Fruit fly (Drosophila melanogaster) whole organism, embryonic: ENCODE results near the gene hd.

Source experiments
- Antp ChIP-seq: fragments of 200-800 bp; sonication (Bioruptor generic); optimal IDR thresholded peaks from 3 replicates; lab custom pipeline; 2016; ENCODE audit warnings: missing biosample characterization, missing genetic modification characterization
- Atf6 ChIP-seq: fragments of 200-800 bp; sonication (Bioruptor generic); IDR thresholded peaks from 2 replicates; pipeline ENCODE4 v1.3.6; 2022; ENCODE audit warnings: missing biosample characterization, missing genetic modification characterization
- Awh ChIP-seq: fragments of 200-800 bp; sonication (Bioruptor generic); IDR thresholded peaks from 2 replicates; pipeline ENCODE4, ENCODE4 v1.3.6; 2022; ENCODE audit warnings: missing biosample characterization, missing genetic modification characterization
- Bdp1 ChIP-seq: fragments of 200-800 bp; sonication (Bioruptor generic); optimal IDR thresholded peaks from 3 replicates; lab custom pipeline; 2016; ENCODE audit warnings: missing biosample characterization, missing genetic modification characterization
- BtbVII ChIP-seq: fragments of 200-800 bp; sonication (Bioruptor generic); optimal IDR thresholded peaks from 3 replicates; lab custom pipeline; 2017; ENCODE audit warnings: missing biosample characterization, mild to moderate bottlenecking, missing genetic modification characterization
- CG10209 ChIP-seq: fragments of 200-800 bp; sonication (Bioruptor generic); optimal IDR thresholded peaks from 3 replicates; lab custom pipeline; 2017; ENCODE audit warnings: missing biosample characterization, mild to moderate bottlenecking, missing genetic modification characterization, missing genetic modification reagents
- CG10274 ChIP-seq: fragments of 200-800 bp; sonication (Bioruptor generic); optimal IDR thresholded peaks from 3 replicates; lab custom pipeline; 2017; ENCODE audit warnings: missing biosample characterization, mild to moderate bottlenecking, missing genetic modification characterization
- CG10959 ChIP-seq: fragments of 200-800 bp; sonication (Bioruptor generic); IDR thresholded peaks from 2 replicates; pipeline ENCODE4 v1.3.6; 2022; ENCODE audit warnings: missing biosample characterization, missing genetic modification characterization
- CG12155 ChIP-seq: fragments of 200-800 bp; sonication (Bioruptor generic); optimal IDR thresholded peaks from 3 replicates; lab custom pipeline; 2016; ENCODE audit warnings: missing biosample characterization, missing genetic modification characterization
- CG12299 ChIP-seq: fragments of 200-800 bp; sonication (Bioruptor generic); optimal IDR thresholded peaks from 2 replicates; lab custom pipeline; 2018; ENCODE audit warnings: missing biosample characterization, mild to moderate bottlenecking, missing genetic modification characterization
- CG12769 ChIP-seq: fragments of 200-800 bp; sonication (Bioruptor generic); optimal IDR thresholded peaks from 2 replicates; lab custom pipeline; 2019; ENCODE audit warnings: missing biosample characterization, mild to moderate bottlenecking, missing genetic modification characterization, moderate library complexity
- CG14050 ChIP-seq: fragments of 200-800 bp; sonication (Bioruptor generic); IDR thresholded peaks from 3 replicates; pipeline ENCODE4 v1.3.6; 2022; ENCODE audit warnings: missing biosample characterization, missing genetic modification characterization
- CG14860 ChIP-seq: fragments of 200-800 bp; sonication (Bioruptor generic); IDR thresholded peaks from 3 replicates; pipeline ENCODE4 v1.3.6; 2022; ENCODE audit warnings: missing biosample characterization, missing genetic modification characterization; ENCODE audit not compliant: partially characterized antibody
- CG15073 ChIP-seq: fragments of 200-800 bp; sonication (Bioruptor generic); optimal IDR thresholded peaks from 2 replicates; lab custom pipeline; 2016; ENCODE audit warnings: missing biosample characterization, missing genetic modification characterization
- CG17829 ChIP-seq: fragments of 200-800 bp; optimal IDR thresholded peaks from 2 replicates; lab custom pipeline; 2019; ENCODE audit warnings: missing biosample characterization, mild to moderate bottlenecking, missing genetic modification characterization, moderate library complexity
- CG3163 ChIP-seq: fragments of 200-800 bp; sonication (Bioruptor generic); optimal IDR thresholded peaks from 3 replicates; lab custom pipeline; 2016; ENCODE audit warnings: missing biosample characterization, missing genetic modification characterization
- CG34376 ChIP-seq: fragments of 200-800 bp; sonication (Bioruptor generic); optimal IDR thresholded peaks from 2 replicates; lab custom pipeline; 2018; ENCODE audit warnings: missing biosample characterization, mild to moderate bottlenecking, missing genetic modification characterization
- CG42726 ChIP-seq: fragments of 200-800 bp; sonication (Bioruptor generic); IDR thresholded peaks from 2 replicates; pipeline ENCODE4 v1.3.6; 2022; ENCODE audit warnings: missing biosample characterization, missing genetic modification characterization; ENCODE audit not compliant: partially characterized antibody
- CG6654 ChIP-seq: fragments of 200-800 bp; sonication (Bioruptor generic); optimal IDR thresholded peaks from 2 replicates; lab custom pipeline; 2017; ENCODE audit warnings: missing biosample characterization, mild to moderate bottlenecking, missing genetic modification characterization
- CG8281 ChIP-seq: fragments of 200-800 bp; sonication (Bioruptor generic); optimal IDR thresholded peaks from 2 replicates; lab custom pipeline; 2018; ENCODE audit warnings: missing biosample characterization, mild to moderate bottlenecking, missing genetic modification characterization, moderate library complexity
- Deaf1 ChIP-seq: fragments of 200-800 bp; optimal IDR thresholded peaks from 3 replicates; lab custom pipeline; 2019; ENCODE audit warnings: missing biosample characterization, mild to moderate bottlenecking, missing genetic modification characterization, moderate library complexity
- Dip2 ChIP-seq: fragments of 200-800 bp; sonication (Bioruptor generic); IDR thresholded peaks from 2 replicates; pipeline ENCODE4 v1.3.6; 2022; ENCODE audit warnings: missing biosample characterization, missing genetic modification characterization
- Dll ChIP-seq: fragments of 200-800 bp; sonication (Bioruptor generic); IDR thresholded peaks from 4 replicates; pipeline ENCODE4 v1.3.6; 2022; ENCODE audit warnings: missing biosample characterization, missing genetic modification characterization; ENCODE audit not compliant: partially characterized antibody
- E2f1 ChIP-seq: fragments of 200-800 bp; sonication (Bioruptor generic); IDR thresholded peaks from 2 replicates; pipeline ENCODE4 v1.3.6; 2022; ENCODE audit warnings: missing biosample characterization, missing genetic modification characterization
- Elba2 ChIP-seq: fragments of 200-800 bp; sonication (Bioruptor generic); optimal IDR thresholded peaks from 3 replicates; lab custom pipeline; 2016; ENCODE audit warnings: missing biosample characterization, missing genetic modification characterization
- HLH4C ChIP-seq: fragments of 200-800 bp; sonication (Bioruptor generic); IDR thresholded peaks from 3 replicates; pipeline ENCODE4 v1.3.6; 2022; ENCODE audit warnings: missing biosample characterization, missing genetic modification characterization; ENCODE audit not compliant: partially characterized antibody
- Jarid2 ChIP-seq: fragments of 200-800 bp; sonication (Bioruptor generic); optimal IDR thresholded peaks from 3 replicates; lab custom pipeline; 2017; ENCODE audit warnings: mild to moderate bottlenecking, missing biosample characterization, missing genetic modification reagents, missing genetic modification characterization
- MTF-1 ChIP-seq: fragments of 200-800 bp; sonication (Bioruptor generic); optimal IDR thresholded peaks from 2 replicates; lab custom pipeline; 2018; ENCODE audit warnings: missing biosample characterization, mild to moderate bottlenecking, missing genetic modification characterization, borderline replicate concordance
- Sry-δ ChIP-seq: fragments of 200-800 bp; sonication (Bioruptor generic); optimal IDR thresholded peaks from 2 replicates; lab custom pipeline; 2016; ENCODE audit warnings: missing biosample characterization, missing genetic modification characterization
- Tbp ChIP-seq: fragments of >200 bp; optimal IDR thresholded peaks from 2 replicates; lab custom pipeline; 2018; ENCODE audit warnings: missing biosample characterization, missing genetic modification characterization
- ara ChIP-seq: fragments of 200-800 bp; sonication (Bioruptor generic); IDR thresholded peaks from 2 replicates; pipeline ENCODE4 v1.3.6; 2022; ENCODE audit warnings: missing biosample characterization, missing genetic modification characterization
- cato ChIP-seq: fragments of 200-800 bp; sonication (Bioruptor generic); optimal IDR thresholded peaks from 2 replicates; lab custom pipeline; 2016; ENCODE audit warnings: missing biosample characterization, missing genetic modification characterization, borderline replicate concordance
- dmrt99B ChIP-seq: fragments of 200-800 bp; sonication (Bioruptor generic); optimal IDR thresholded peaks from 2 replicates; lab custom pipeline; 2018; ENCODE audit warnings: missing biosample characterization, mild to moderate bottlenecking, missing genetic modification characterization, moderate library complexity
- eyg ChIP-seq: fragments of 200-800 bp; sonication (Bioruptor generic); optimal IDR thresholded peaks from 3 replicates; lab custom pipeline; 2016; ENCODE audit warnings: missing biosample characterization, missing genetic modification characterization
- gce ChIP-seq: fragments of 200-800 bp; sonication (Bioruptor generic); IDR thresholded peaks from 3 replicates; pipeline ENCODE4 v1.3.6; 2022; ENCODE audit warnings: missing biosample characterization, missing genetic modification characterization
- gcm2 ChIP-seq: fragments of 200-800 bp; sonication (Bioruptor generic); optimal IDR thresholded peaks from 2 replicates; lab custom pipeline; 2016; ENCODE audit warnings: missing biosample characterization, missing genetic modification characterization
- gro ChIP-seq: fragments of 200-800 bp; sonication (Bioruptor generic); optimal IDR thresholded peaks from 2 replicates; lab custom pipeline; 2016; ENCODE audit warnings: missing biosample characterization, missing genetic modification characterization
- gsb ChIP-seq: fragments of 200-800 bp; sonication (Bioruptor generic); IDR thresholded peaks from 2 replicates; pipeline ENCODE4 v1.3.6; 2022; ENCODE audit warnings: missing biosample characterization, missing genetic modification characterization
- pita ChIP-seq: fragments of 200-800 bp; sonication (Bioruptor generic); optimal IDR thresholded peaks from 2 replicates; lab custom pipeline; 2017; ENCODE audit warnings: missing biosample characterization, mild to moderate bottlenecking, missing genetic modification characterization
- prd ChIP-seq, 3 experiments: fragments of >200 bp in 2 of 3; fragments of 200-800 bp in 1 of 3; sonication (Bioruptor generic) in 1 of 3; optimal IDR thresholded peaks in 2 of 3; IDR thresholded peaks in 1 of 3; 2 replicates in 2 of 3; 3 replicates in 1 of 3; pipeline versions ENCODE4 v1.3.6 to Lab custom; 2017 to 2022; ENCODE audit warnings: missing biosample characterization in 1 of 3, missing genetic modification characterization in 1 of 3
- sna ChIP-seq: fragments of 200-800 bp; sonication (Bioruptor generic); IDR thresholded peaks from 2 replicates; pipeline ENCODE4 v1.3.6; 2022; ENCODE audit warnings: missing biosample characterization, missing genetic modification characterization; ENCODE audit not compliant: partially characterized antibody
- so ChIP-seq: fragments of 200-800 bp; sonication (Bioruptor generic); IDR thresholded peaks from 3 replicates; pipeline ENCODE4 v1.3.6; 2022; ENCODE audit warnings: missing biosample characterization, missing genetic modification characterization
- trem ChIP-seq: fragments of 200-800 bp; optimal IDR thresholded peaks from 3 replicates; lab custom pipeline; 2019; ENCODE audit warnings: missing biosample characterization, mild to moderate bottlenecking, missing genetic modification characterization, moderate library complexity
- unpg ChIP-seq: fragments of 200-800 bp; sonication (Bioruptor generic); optimal IDR thresholded peaks from 3 replicates; lab custom pipeline; 2018; ENCODE audit warnings: missing biosample characterization, mild to moderate bottlenecking, missing genetic modification characterization, moderate library complexity
- vvl ChIP-seq: fragments of 200-800 bp; sonication (Bioruptor generic); IDR thresholded peaks from 2 replicates; pipeline ENCODE4 v1.3.6; 2022; ENCODE audit warnings: missing biosample characterization, missing genetic modification characterization

hd gene

dm6 chr3R:5361681-5362319 lies 13.0 kb downstream of the hd start (continued):
- TF ChIP-seq CG10209 (GFP tag; lab: Kevin White, UChicago) (peak; percentile 82), gce (GFP tag; lab: Robert Waterston, UW) (peak; percentile 81; the same call in 2 of the 3 replicates), gsb (peak; percentile 80), HLH4C (GFP tag; lab: Robert Waterston, UW) (no peak), Awh (GFP tag; lab: Robert Waterston, UW) (peak; percentile 70), eyg (peak; percentile 48), ara (GFP tag; lab: Robert Waterston, UW) (peak; percentile 75; the same call in 1 of the 2 replicates), unpg (GFP tag; lab: Kevin White, UChicago) (peak; percentile 85), CG14050 (GFP tag; lab: Robert Waterston, UW) (peak; percentile 79), Atf6 (GFP tag; lab: Robert Waterston, UW) (peak; percentile 87), CG34376 (GFP tag; lab: Kevin White, UChicago) (no peak), Dip2 (GFP tag; lab: Robert Waterston, UW) (peak; percentile 25; the same call in 1 of the 2 replicates), CG8281 (tag; lab: Kevin White, UChicago) (peak; percentile 41), CG15073 (GFP tag; lab: Kevin White, UChicago) (peak; percentile 11), gcm2 (GFP tag; lab: Kevin White, UChicago) (peak; percentile 79), Antp (GFP tag; lab: Kevin White, UChicago) (peak; percentile 91), trem (peak; percentile 23), vvl (GFP tag; lab: Robert Waterston, UW) (peak; percentile 92), BtbVII (GFP tag; lab: Kevin White, UChicago) (peak; percentile 77), CG6654 (GFP tag; lab: Kevin White, UChicago) (peak; percentile 55), CG10274 (GFP tag; lab: Kevin White, UChicago) (peak; percentile 29), Tbp (GFP tag; lab: Kevin White, UChicago) (no peak), prd (optimal IDR thresholded peaks at IDR 0.05; lab: Kevin White, UChicago) (no peak), prd (GFP tag; IDR thresholded peaks at IDR 0.05; lab: Robert Waterston, UW) (peak; percentile 89), Elba2 (GFP tag; lab: Kevin White, UChicago) (no peak), CG12299 (peak; percentile 59), Bdp1 (peak; percentile 57), so (GFP tag; lab: Robert Waterston, UW) (peak; percentile 87; the same call in 2 of the 3 replicates), CG12769 (peak; percentile 88), Deaf1 (no peak), CG3163 (GFP tag; lab: Kevin White, UChicago) (peak; percentile 73), gro (peak; percentile 89), Dll (no peak), dmrt99B (tag; lab: Kevin White, UChicago) (peak; percentile 88), CG14860 (GFP tag; lab: Robert Waterston, UW) (no peak), cato (GFP tag; lab: Kevin White, UChicago) (peak; percentile 46), Sry-δ (GFP tag; lab: Kevin White, UChicago) (peak; percentile 42), CG42726 (no peak), CG12155 (GFP tag; lab: Kevin White, UChicago) (peak; percentile 84), E2f1 (GFP tag; lab: Robert Waterston, UW) (peak; percentile 81), CG10959 (GFP tag; lab: Robert Waterston, UW) (peak; percentile 67), sna (GFP tag; lab: Robert Waterston, UW) (no peak), pita (no peak), CG17829 (tag; lab: Kevin White, UChicago) (peak; percentile 71), Jarid2 (peak; percentile 41), MTF-1 (GFP tag; lab: Kevin White, UChicago) (peak; percentile 68)
